Fruit fly (Drosophila melanogaster): ENCODE measurements around the gene CG5391.

- TF ChIP-seq dsf (GFP tag; optimal IDR thresholded peaks at IDR 0.05; ENCODE audit: borderline replicate concordance) (no peak), pan (optimal IDR thresholded peaks at IDR 0.05) (no peak), tai (GFP tag; optimal IDR thresholded peaks at IDR 0.05) (no peak), Vsx2 (GFP tag; optimal IDR thresholded peaks at IDR 0.05; ENCODE audit: partially characterized antibody) (no peak), dl (GFP tag; optimal IDR thresholded peaks at IDR 0.05; ENCODE audit: insufficient read depth in 1 of 2, partially characterized antibody in 2 of 2) (no peak), CG9705 (GFP tag; optimal IDR thresholded peaks at IDR 0.05) (no peak), GATAd (GFP tag; optimal IDR thresholded peaks at IDR 0.05) (no peak), h (GFP tag; optimal IDR thresholded peaks at IDR 0.05) (no peak), psq (GFP tag; optimal IDR thresholded peaks at IDR 0.05) (no peak), woc (GFP tag; optimal IDR thresholded peaks at IDR 0.05) (no peak), lola (GFP tag; optimal IDR thresholded peaks at IDR 0.05) (no peak), fru (GFP tag; optimal IDR thresholded peaks at IDR 0.05) (no peak), Abd-B (GFP tag; optimal IDR thresholded peaks at IDR 0.05) (no peak)
Measured at dm6 chr3R:22342151-22342550, 8.2 kb upstream of the CG5391 start, which contains the start of gene CG5386.
